Worm (Caenorhabditis elegans): ENCODE data around the gene tin-9.1.

ce11 chrIV:7012214-7012613 lies 32.2 kb downstream of the tin-9.1 start:
- TF ChIP-seq ztf-29 (GFP tag; IDR thresholded peaks at IDR 0.05), result no peak
- no peak for TF ChIP-seq ref-1 (GFP tag; conservative IDR thresholded peaks at IDR 0.05)
- TF ChIP-seq T22C8.4 (GFP tag; IDR thresholded peaks at IDR 0.05), result no peak
- no peak for TF ChIP-seq klf-2 (GFP tag; conservative IDR thresholded peaks at IDR 0.05)
- no peak for TF ChIP-seq ztf-23 (GFP tag; IDR thresholded peaks at IDR 0.05)
- no peak for TF ChIP-seq tab-1 (GFP tag; IDR thresholded peaks at IDR 0.05)
- TF ChIP-seq med-1 (GFP tag; optimal IDR thresholded peaks at IDR 0.05; ENCODE audit: insufficient read depth), result no peak
- no peak for TF ChIP-seq flt-1 (GFP tag; IDR thresholded peaks at IDR 0.05)
- TF ChIP-seq cog-1 (tag; optimal IDR thresholded peaks at IDR 0.05), result no peak

All from whole organism, midembryonic.